Fruit fly (Drosophila melanogaster): ENCODE data around the gene mthl7.

mthl7 gene

DNA sequence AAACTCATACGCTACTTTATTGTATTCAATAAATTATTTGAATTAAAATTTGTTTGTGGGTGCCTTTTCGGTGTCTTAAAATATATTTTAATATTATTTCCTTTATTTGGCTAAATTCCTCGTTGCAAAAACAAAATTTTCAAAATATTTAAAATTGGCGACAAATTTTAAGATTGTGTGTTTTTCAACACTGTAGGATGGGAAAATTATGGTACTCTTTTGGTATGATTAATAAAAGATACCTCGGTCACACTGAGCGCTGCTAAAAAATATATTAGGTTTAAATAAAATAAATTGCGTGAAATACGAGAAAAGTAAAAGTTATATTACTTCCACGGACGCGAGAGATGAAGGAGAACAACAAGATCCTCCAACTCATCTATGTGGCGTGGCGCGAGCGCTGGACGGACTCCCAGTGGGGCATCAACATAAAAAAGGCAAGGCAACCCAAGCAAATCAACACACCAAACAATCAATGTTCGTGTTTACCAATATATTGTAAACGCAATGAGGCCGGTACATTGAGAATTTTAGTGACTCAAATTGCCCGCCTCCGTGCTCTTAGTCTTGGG lies 10.8 kb upstream of the mthl7 start, which contains the start of gene MED24:
Gene MED24, plus strand, starts transcription at position 229 of the 572 bp plus-strand sequence.
- TF ChIP-seq Dp (GFP tag; optimal IDR thresholded peaks at IDR 0.05) (peak; percentile 75), stwl (tag; optimal IDR thresholded peaks at IDR 0.05) (peak; percentile 82), phol (tag; optimal IDR thresholded peaks at IDR 0.05) (peak; percentile 27), Usf (GFP tag; optimal IDR thresholded peaks at IDR 0.05) (no peak), inv (GFP tag; IDR thresholded peaks at IDR 0.05; ENCODE audit: partially characterized antibody) (no peak), CG10267 (tag; optimal IDR thresholded peaks at IDR 0.05) (peak; percentile 95), CG12659 (GFP tag; optimal IDR thresholded peaks at IDR 0.05) (peak; percentile 46), CG4617 (GFP tag; optimal IDR thresholded peaks at IDR 0.05; ENCODE audit: borderline replicate concordance) (peak; percentile 82), gfzf (GFP tag; optimal IDR thresholded peaks at IDR 0.05) (peak; percentile 71), Scr (GFP tag; IDR thresholded peaks at IDR 0.05; ENCODE audit: partially characterized antibody) (no peak), pzg (GFP tag; optimal IDR thresholded peaks at IDR 0.05) (peak; percentile 47), zen (tag; optimal IDR thresholded peaks at IDR 0.05) (peak; percentile 28), CG1024 (GFP tag; IDR thresholded peaks at IDR 0.05) (no peak), CG11247 (GFP tag; IDR thresholded peaks at IDR 0.05) (no peak), BEAF-32 (GFP tag; optimal IDR thresholded peaks at IDR 0.05) (peak; percentile 17), CG31441 (GFP tag; IDR thresholded peaks at IDR 0.05) (no peak), lbe (GFP tag; optimal IDR thresholded peaks at IDR 0.05) (peak; percentile 15), Xbp1 (GFP tag; optimal IDR thresholded peaks at IDR 0.05) (peak; percentile 1), CG2116 (GFP tag; optimal IDR thresholded peaks at IDR 0.05) (peak; percentile 55), Dek (tag; optimal IDR thresholded peaks at IDR 0.05) (no peak), CG15514 (GFP tag; optimal IDR thresholded peaks at IDR 0.05) (peak; percentile 54), CG3847 (GFP tag; IDR thresholded peaks at IDR 0.05) (no peak), MBD-R2 (GFP tag; IDR thresholded peaks at IDR 0.05) (peak; percentile 70), CG14710 (tag; optimal IDR thresholded peaks at IDR 0.05) (peak; percentile 38), CG3838 (GFP tag; optimal IDR thresholded peaks at IDR 0.05) (no peak), CG10147 (GFP tag; optimal IDR thresholded peaks at IDR 0.05) (no peak), YL-1 (GFP tag; optimal IDR thresholded peaks at IDR 0.05) (peak; percentile 22), E2f2 (GFP tag; IDR thresholded peaks at IDR 0.05) (peak; percentile 84), Lhr (GFP tag; optimal IDR thresholded peaks at IDR 0.05) (no peak), grau (tag; optimal IDR thresholded peaks at IDR 0.05) (peak; percentile 9), CG1832 (GFP tag; optimal IDR thresholded peaks at IDR 0.05) (no peak), CG2120 (GFP tag; optimal IDR thresholded peaks at IDR 0.05) (peak; percentile 36), ara (GFP tag; IDR thresholded peaks at IDR 0.05) (no peak), B-H2 (GFP tag; optimal IDR thresholded peaks at IDR 0.05) (peak; percentile 16), Fer1 (GFP tag; optimal IDR thresholded peaks at IDR 0.05) (peak; percentile 9), Lim3 (GFP tag; IDR thresholded peaks at IDR 0.05) (no peak), trem (tag; optimal IDR thresholded peaks at IDR 0.05) (peak; percentile 32), CG9797 (GFP tag; optimal IDR thresholded peaks at IDR 0.05) (peak; percentile 42), Bgb (GFP tag; IDR thresholded peaks at IDR 0.05; ENCODE audit: partially characterized antibody) (peak; percentile 12; the same call in 1 of the 2 replicates), shn (GFP tag; optimal IDR thresholded peaks at IDR 0.05) (no peak), CG34224 (GFP tag; IDR thresholded peaks at IDR 0.05; ENCODE audit: partially characterized antibody) (peak; percentile 22; the same call in 1 of the 3 replicates), MESR4 (GFP tag; optimal IDR thresholded peaks at IDR 0.05) (peak; percentile 59), Nf-YA (GFP tag; IDR thresholded peaks at IDR 0.05) (no peak)
